Fruit fly (Drosophila melanogaster) S2 (cell line): ENCODE measurements around the gene CG14693.

Experiments used
- CG8478 ChIP-seq: fragments of >200 bp; optimal IDR thresholded peaks from 2 replicates; lab custom pipeline; 2018
- CTCF ChIP-seq, 2 experiments: fragments of >200 bp; optimal IDR thresholded peaks; 2 replicates each; lab custom pipeline; 2018

DNA sequence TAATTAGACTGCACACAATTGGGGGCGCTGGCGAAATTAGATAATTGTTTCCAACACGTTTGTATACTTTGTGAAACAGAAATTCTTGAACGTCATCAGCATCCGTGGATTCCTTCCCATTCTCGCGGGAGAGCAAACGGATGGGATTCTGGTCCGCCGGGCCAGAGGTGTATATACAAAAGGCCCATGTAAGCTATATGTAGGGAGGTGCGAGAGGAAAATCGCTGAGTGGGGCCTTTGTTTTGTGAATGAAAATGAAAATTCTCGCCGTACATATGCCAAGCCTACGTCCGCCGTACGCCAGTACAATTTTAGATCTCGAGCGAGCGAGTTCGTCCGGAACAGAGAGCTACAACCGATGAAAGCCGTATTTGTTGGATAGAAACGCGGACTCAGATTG is 22.2 kb downstream of the CG14693 start, which contains the start of gene CG14687:
- TF ChIP-seq CG8478 (lab: Kevin White, UChicago) (no peak), CTCF (optimal IDR thresholded peaks at IDR 0.05; lab: Kevin White, UChicago) (no peak)
